Worm (Caenorhabditis elegans) whole organism, late embryonic: ENCODE results near the gene wdr-62.

Experiments
- C38D4.7 ChIP-seq: fragments of 200-800 bp; sonication (Bioruptor generic); optimal IDR thresholded peaks from 2 replicates; lab custom pipeline; 2018; ENCODE audit warnings: mild to moderate bottlenecking, missing genetic modification characterization, moderate library complexity, missing compliant biosample characterization
- ama-1 ChIP-seq: fragments of 150-350 bp; optimal IDR thresholded peaks from 2 replicates; lab custom pipeline; 2014
- ceh-31 ChIP-seq: sonication (generic microtip); optimal IDR thresholded peaks from 2 replicates; lab custom pipeline; 2016; ENCODE audit warnings: missing genetic modification characterization, missing compliant biosample characterization
- ceh-6 ChIP-seq: fragments of 200-800 bp; sonication (Bioruptor generic); optimal IDR thresholded peaks from 2 replicates; lab custom pipeline; 2018; ENCODE audit warnings: mild to moderate bottlenecking, missing genetic modification characterization, missing compliant biosample characterization
- elt-2 ChIP-seq: sonication (generic microtip); optimal IDR thresholded peaks from 2 replicates; lab custom pipeline; 2016; ENCODE audit warnings: missing genetic modification reagents, missing genetic modification characterization, missing compliant biosample characterization
- eyg-1 ChIP-seq: sonication (generic microtip); optimal IDR thresholded peaks from 2 replicates; lab custom pipeline; 2016; ENCODE audit warnings: missing genotype, missing genetic modification characterization, missing compliant biosample characterization
- fax-1 ChIP-seq: sonication (generic microtip); optimal IDR thresholded peaks from 2 replicates; lab custom pipeline; 2016; ENCODE audit warnings: missing genotype, missing genetic modification characterization, missing compliant biosample characterization
- fkh-10 ChIP-seq: fragments of 150-350 bp; optimal IDR thresholded peaks from 2 replicates; lab custom pipeline; 2014; ENCODE audit warnings: missing biosample characterization, missing genetic modification reagents, missing genetic modification characterization
- nfya-1 ChIP-seq: sonication (generic microtip); optimal IDR thresholded peaks from 2 replicates; lab custom pipeline; 2017; ENCODE audit warnings: missing genetic modification characterization, mild to moderate bottlenecking, missing compliant biosample characterization, antibody characterized with exemption, moderate library complexity
- nhr-11 ChIP-seq: fragments of 150-350 bp; optimal IDR thresholded peaks from 2 replicates; lab custom pipeline; 2014; ENCODE audit warnings: missing biosample characterization, missing genetic modification characterization
- npax-4 ChIP-seq: sonication (generic microtip); optimal IDR thresholded peaks from 2 replicates; lab custom pipeline; 2016; ENCODE audit warnings: missing genetic modification characterization, missing compliant biosample characterization
- pax-1 ChIP-seq: fragments of 150-350 bp; optimal IDR thresholded peaks from 2 replicates; lab custom pipeline; 2014; ENCODE audit warnings: missing biosample characterization, missing genetic modification characterization
- pqm-1 ChIP-seq: sonication (generic microtip); optimal IDR thresholded peaks from 2 replicates; lab custom pipeline; 2016; ENCODE audit warnings: missing genetic modification characterization, missing compliant biosample characterization
- unc-86 ChIP-seq: sonication (generic microtip); optimal IDR thresholded peaks from 2 replicates; lab custom pipeline; 2016; ENCODE audit warnings: missing genetic modification characterization, missing compliant biosample characterization

DNA sequence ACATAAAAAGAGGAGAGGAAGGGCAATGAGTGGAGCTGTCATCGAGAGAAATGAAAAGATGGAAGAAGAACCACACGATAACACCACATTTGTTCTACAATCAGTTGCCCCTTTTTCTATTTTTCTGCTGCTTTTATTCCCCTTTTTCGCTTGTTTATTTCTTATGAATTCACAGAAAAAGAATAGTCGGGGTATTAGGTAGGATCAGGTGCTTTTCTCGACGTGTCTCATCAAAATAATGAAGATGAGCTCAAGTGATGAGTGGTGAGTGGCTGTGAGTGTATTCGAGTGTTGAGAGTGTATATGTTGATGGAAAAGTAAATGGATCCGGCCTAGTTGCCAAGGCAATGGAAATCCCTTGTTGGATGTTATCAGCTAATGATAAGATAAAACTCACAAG, 41.7 kb downstream of the wdr-62 start:
- TF ChIP-seq pqm-1 (tag; lab: Kevin White, UChicago) (no peak), nfya-1 (tag; lab: Kevin White, UChicago) (no peak), fkh-10 (GFP tag; lab: Kevin White, UChicago) (no peak), elt-2 (tag; lab: Kevin White, UChicago) (no peak), ama-1 (lab: Kevin White, UChicago) (no peak), pax-1 (tag; lab: Kevin White, UChicago) (no peak), ceh-6 (GFP tag; lab: Kevin White, UChicago) (no peak), nhr-11 (tag; lab: Kevin White, UChicago) (no peak), unc-86 (tag; lab: Kevin White, UChicago) (no peak), npax-4 (tag; lab: Kevin White, UChicago) (no peak), eyg-1 (tag; lab: Kevin White, UChicago) (no peak), ceh-31 (tag; lab: Kevin White, UChicago) (no peak), C38D4.7 (GFP tag; lab: Kevin White, UChicago) (no peak), fax-1 (tag; lab: Kevin White, UChicago) (no peak)
